Worm (Caenorhabditis elegans) whole organism, young adult: ENCODE measurements around the gene C18E9.5.

Experiments used
- B0261.1 ChIP-seq: sonication (generic microtip); optimal IDR thresholded peaks from 2 replicates; lab custom pipeline; 2016; ENCODE audit warnings: mild to moderate bottlenecking, missing genetic modification characterization, moderate library complexity, missing compliant biosample characterization
- C06A6.2 ChIP-seq: fragments of 200-800 bp; sonication (Bioruptor generic); conservative IDR thresholded peaks from 2 replicates; pipeline ENCODE4 v1.3.6; 2022; ENCODE audit warnings: missing genetic modification characterization, missing compliant biosample characterization
- F22D6.2 ChIP-seq: sonication (generic microtip); optimal IDR thresholded peaks from 2 replicates; lab custom pipeline; 2016; ENCODE audit warnings: mild to moderate bottlenecking, missing genetic modification characterization, missing compliant biosample characterization
- F37B4.10 ChIP-seq: fragments of 200-800 bp; sonication (Bioruptor generic); IDR thresholded peaks from 2 replicates; pipeline ENCODE4 v1.3.6; 2022; ENCODE audit warnings: missing genetic modification characterization, missing compliant biosample characterization
- F49E8.2 ChIP-seq: sonication (generic microtip); optimal IDR thresholded peaks from 3 replicates; lab custom pipeline; 2017; ENCODE audit warnings: missing genetic modification characterization, mild to moderate bottlenecking, missing compliant biosample characterization, antibody characterized with exemption, moderate library complexity; ENCODE audit not compliant: insufficient read depth
- F57C9.4 ChIP-seq: sonication (generic microtip); optimal IDR thresholded peaks from 2 replicates; lab custom pipeline; 2017; ENCODE audit warnings: mild to moderate bottlenecking, missing genetic modification characterization, missing compliant biosample characterization
- K11D2.4 ChIP-seq: fragments of 200-800 bp; sonication (Bioruptor generic); IDR thresholded peaks from 2 replicates; pipeline ENCODE4 v1.3.6; 2022; ENCODE audit warnings: missing genetic modification reagents, missing genetic modification characterization, missing compliant biosample characterization
- K12H6.12 ChIP-seq: fragments of 200-800 bp; sonication (Bioruptor generic); optimal IDR thresholded peaks from 2 replicates; lab custom pipeline; 2018; ENCODE audit warnings: mild to moderate bottlenecking, missing genetic modification characterization, missing compliant biosample characterization
- Y67H2A.10 ChIP-seq: fragments of 200-800 bp; sonication (Bioruptor generic); conservative IDR thresholded peaks from 2 replicates; pipeline ENCODE4 v1.3.6; 2022; ENCODE audit warnings: missing genetic modification reagents, missing genetic modification characterization, missing compliant biosample characterization
- Y95B8A.8 ChIP-seq: fragments of 200-800 bp; sonication (Bioruptor generic); IDR thresholded peaks from 2 replicates; pipeline ENCODE4 v1.3.6; 2022; ENCODE audit warnings: missing genetic modification reagents, missing genetic modification characterization, missing compliant biosample characterization
- ZK185.1 ChIP-seq: sonication (generic microtip); optimal IDR thresholded peaks from 2 replicates; lab custom pipeline; 2016; ENCODE audit warnings: mild to moderate bottlenecking, missing genetic modification characterization, missing compliant biosample characterization; ENCODE audit not compliant: poor library complexity, severe bottlenecking
- ama-1 ChIP-seq, 3 experiments: fragments of 150-350 bp in 1 of 3; sonication (generic microtip) in 2 of 3; optimal IDR thresholded peaks; 2 replicates each; lab custom pipeline; 2014 to 2018; ENCODE audit warnings: missing biosample characterization in 2 of 3, missing genetic modification characterization in 2 of 3, missing genetic modification reagents in 2 of 3
- aptf-3 ChIP-seq: fragments of 200-800 bp; sonication (Bioruptor generic); IDR thresholded peaks from 2 replicates; pipeline ENCODE4 v1.3.6; 2022; ENCODE audit warnings: missing genetic modification characterization, missing compliant biosample characterization
- athp-1 ChIP-seq: sonication (generic microtip); optimal IDR thresholded peaks from 2 replicates; lab custom pipeline; 2017; ENCODE audit warnings: mild to moderate bottlenecking, missing genetic modification characterization, missing compliant biosample characterization
- attf-6 ChIP-seq: fragments of 200-800 bp; sonication (Bioruptor generic); IDR thresholded peaks from 2 replicates; pipeline ENCODE4 v1.3.6; 2022; ENCODE audit warnings: missing genetic modification reagents, missing genetic modification characterization, missing compliant biosample characterization
- cebp-1 ChIP-seq, 2 experiments: fragments of 200-800 bp in 1 of 2; sonication (Bioruptor generic) in 1 of 2; sonication (generic microtip) in 1 of 2; IDR thresholded peaks in 1 of 2; optimal IDR thresholded peaks in 1 of 2; 2 replicates each; pipeline versions ENCODE4 v1.3.6 to Lab custom; 2017 to 2022; ENCODE audit warnings: missing compliant biosample characterization in 2 of 2, missing genetic modification characterization in 2 of 2, mild to moderate bottlenecking in 1 of 2, missing genetic modification reagents in 1 of 2, moderate library complexity in 1 of 2
- ceh-58 ChIP-seq: fragments of 200-800 bp; sonication (Bioruptor generic); IDR thresholded peaks from 2 replicates; pipeline ENCODE4 v1.3.6; 2022; ENCODE audit warnings: missing genetic modification characterization, missing compliant biosample characterization
- ceh-79 ChIP-seq: sonication (generic microtip); optimal IDR thresholded peaks from 2 replicates; lab custom pipeline; 2017; ENCODE audit warnings: mild to moderate bottlenecking, missing genetic modification characterization, missing compliant biosample characterization
- die-1 ChIP-seq: sonication (generic microtip); optimal IDR thresholded peaks from 2 replicates; lab custom pipeline; 2016; ENCODE audit warnings: missing genotype, mild to moderate bottlenecking, missing genetic modification characterization, missing compliant biosample characterization
- dpff-1 ChIP-seq: sonication (generic microtip); optimal IDR thresholded peaks from 2 replicates; lab custom pipeline; 2017; ENCODE audit warnings: mild to moderate bottlenecking, missing genetic modification characterization, missing compliant biosample characterization
- egl-18 ChIP-seq: fragments of 200-800 bp; sonication (Bioruptor generic); IDR thresholded peaks from 2 replicates; pipeline ENCODE4 v1.3.6; 2022; ENCODE audit warnings: missing genetic modification reagents, missing genetic modification characterization, missing compliant biosample characterization
- egrh-3 ChIP-seq: fragments of 200-800 bp; sonication (Bioruptor generic); IDR thresholded peaks from 2 replicates; pipeline ENCODE4 v1.3.6; 2022; ENCODE audit warnings: missing genetic modification reagents, missing genetic modification characterization, missing compliant biosample characterization
- ekl-4 ChIP-seq: fragments of 200-800 bp; sonication (Bioruptor generic); IDR thresholded peaks from 2 replicates; pipeline ENCODE4 v1.3.6; 2022; ENCODE audit warnings: missing genetic modification reagents, missing genetic modification characterization, missing compliant biosample characterization
- gei-17 ChIP-seq: fragments of 200-800 bp; sonication (Bioruptor generic); optimal IDR thresholded peaks from 2 replicates; lab custom pipeline; 2018; ENCODE audit warnings: mild to moderate bottlenecking, missing genetic modification characterization, missing compliant biosample characterization
- him-1 ChIP-seq: sonication (generic microtip); optimal IDR thresholded peaks from 2 replicates; lab custom pipeline; 2016; ENCODE audit warnings: missing genotype, missing genetic modification reagents, missing genetic modification characterization, missing compliant biosample characterization
- hlh-12 ChIP-seq: sonication (generic microtip); optimal IDR thresholded peaks from 2 replicates; lab custom pipeline; 2016; ENCODE audit warnings: missing genetic modification characterization, missing compliant biosample characterization
- hmg-20 ChIP-seq: fragments of 200-800 bp; sonication (Bioruptor generic); IDR thresholded peaks from 2 replicates; pipeline ENCODE4 v1.3.6; 2022; ENCODE audit warnings: missing genetic modification reagents, missing genetic modification characterization, missing compliant biosample characterization
- hrde-1 ChIP-seq: sonication (generic microtip); optimal IDR thresholded peaks from 2 replicates; lab custom pipeline; 2016; ENCODE audit warnings: missing genetic modification characterization, mild to moderate bottlenecking, missing compliant biosample characterization, moderate library complexity, missing genotype, missing genetic modification reagents, borderline replicate concordance
- hsf-1 ChIP-seq: fragments of 200-800 bp; sonication (Bioruptor generic); IDR thresholded peaks from 2 replicates; pipeline ENCODE4 v1.3.6; 2022; ENCODE audit warnings: missing genetic modification reagents, missing genetic modification characterization, missing compliant biosample characterization
- lin-40 ChIP-seq: sonication (generic microtip); optimal IDR thresholded peaks from 2 replicates; lab custom pipeline; 2016; ENCODE audit warnings: missing genetic modification characterization, mild to moderate bottlenecking, missing compliant biosample characterization, missing genotype, missing genetic modification reagents
- lir-1 ChIP-seq: fragments of 200-800 bp; sonication (Bioruptor generic); conservative IDR thresholded peaks from 2 replicates; pipeline ENCODE4 v1.3.6; 2022; ENCODE audit warnings: missing genetic modification reagents, missing genetic modification characterization, missing compliant biosample characterization
- madf-10 ChIP-seq: sonication (generic microtip); optimal IDR thresholded peaks from 2 replicates; lab custom pipeline; 2016; ENCODE audit warnings: mild to moderate bottlenecking, missing genetic modification characterization, missing compliant biosample characterization
- madf-3 ChIP-seq: fragments of 200-800 bp; sonication (Bioruptor generic); IDR thresholded peaks from 2 replicates; pipeline ENCODE4 v1.3.6; 2022; ENCODE audit warnings: missing genetic modification reagents, missing genetic modification characterization, missing compliant biosample characterization
- madf-6 ChIP-seq: fragments of 200-800 bp; sonication (Bioruptor generic); IDR thresholded peaks from 2 replicates; pipeline ENCODE4 v1.3.6; 2022; ENCODE audit warnings: missing genetic modification reagents, missing genetic modification characterization, missing compliant biosample characterization
- nhr-90 ChIP-seq: sonication (generic microtip); optimal IDR thresholded peaks from 2 replicates; lab custom pipeline; 2016; ENCODE audit warnings: missing genotype, mild to moderate bottlenecking, missing genetic modification characterization, missing compliant biosample characterization
- pbrm-1 ChIP-seq: fragments of 200-800 bp; sonication (Bioruptor generic); IDR thresholded peaks from 2 replicates; pipeline ENCODE4 v1.3.6; 2022; ENCODE audit warnings: missing genetic modification reagents, missing genetic modification characterization, missing compliant biosample characterization
- rec-8 ChIP-seq, 2 experiments: sonication (generic microtip); optimal IDR thresholded peaks; 2 replicates each; lab custom pipeline; 2016; ENCODE audit warnings: mild to moderate bottlenecking in 2 of 2, missing genetic modification characterization in 2 of 2, missing genetic modification reagents in 2 of 2, missing genotype in 2 of 2, missing biosample characterization in 1 of 2, missing compliant biosample characterization in 1 of 2, moderate library complexity in 1 of 2
- repo-1 ChIP-seq: sonication (generic microtip); optimal IDR thresholded peaks from 2 replicates; lab custom pipeline; 2017; ENCODE audit warnings: mild to moderate bottlenecking, missing genetic modification characterization, missing compliant biosample characterization
- snpc-1.1 ChIP-seq: sonication (generic microtip); optimal IDR thresholded peaks from 2 replicates; lab custom pipeline; 2017; ENCODE audit warnings: missing genetic modification characterization, mild to moderate bottlenecking, missing compliant biosample characterization, antibody characterized with exemption, moderate library complexity, missing genotype, missing genetic modification reagents; ENCODE audit not compliant: insufficient read depth
- snpc-1.3 ChIP-seq: sonication (generic microtip); optimal IDR thresholded peaks from 2 replicates; lab custom pipeline; 2017; ENCODE audit warnings: missing genetic modification characterization, mild to moderate bottlenecking, missing compliant biosample characterization, antibody characterized with exemption, moderate library complexity, missing genotype, missing genetic modification reagents; ENCODE audit not compliant: insufficient read depth
- somi-1 ChIP-seq: fragments of 200-800 bp; sonication (Bioruptor generic); optimal IDR thresholded peaks from 2 replicates; lab custom pipeline; 2018; ENCODE audit warnings: mild to moderate bottlenecking, missing genetic modification characterization, missing compliant biosample characterization
- unc-62 ChIP-seq: fragments of 150-350 bp; optimal IDR thresholded peaks from 2 replicates; lab custom pipeline; 2014; ENCODE audit warnings: missing biosample characterization, missing genetic modification reagents, missing genetic modification characterization
- xnd-1 ChIP-seq: sonication (generic microtip); optimal IDR thresholded peaks from 2 replicates; lab custom pipeline; 2016; ENCODE audit warnings: missing genotype, missing genetic modification reagents, missing genetic modification characterization, missing compliant biosample characterization
- zfh-2 ChIP-seq: fragments of 200-800 bp; sonication (Bioruptor generic); conservative IDR thresholded peaks from 2 replicates; pipeline ENCODE4 v1.3.6; 2022; ENCODE audit warnings: missing genetic modification reagents, missing genetic modification characterization, missing compliant biosample characterization
- ztf-25 ChIP-seq: fragments of 200-800 bp; sonication (Bioruptor generic); IDR thresholded peaks from 2 replicates; pipeline ENCODE4 v1.3.6; 2022; ENCODE audit warnings: missing genetic modification reagents, missing genetic modification characterization, missing compliant biosample characterization
- ztf-26 ChIP-seq: sonication (generic microtip); optimal IDR thresholded peaks from 2 replicates; lab custom pipeline; 2017; ENCODE audit warnings: missing genetic modification characterization, missing compliant biosample characterization
- ztf-28 ChIP-seq: fragments of 200-800 bp; sonication (Bioruptor generic); IDR thresholded peaks from 2 replicates; pipeline ENCODE4 v1.3.6; 2022; ENCODE audit warnings: missing genetic modification reagents, missing genetic modification characterization, missing compliant biosample characterization
- ztf-6 ChIP-seq: fragments of 200-800 bp; sonication (Bioruptor generic); IDR thresholded peaks from 2 replicates; pipeline ENCODE4 v1.3.6; 2022; ENCODE audit warnings: missing genetic modification reagents, missing genetic modification characterization, missing compliant biosample characterization

Gene C18E9.5

DNA sequence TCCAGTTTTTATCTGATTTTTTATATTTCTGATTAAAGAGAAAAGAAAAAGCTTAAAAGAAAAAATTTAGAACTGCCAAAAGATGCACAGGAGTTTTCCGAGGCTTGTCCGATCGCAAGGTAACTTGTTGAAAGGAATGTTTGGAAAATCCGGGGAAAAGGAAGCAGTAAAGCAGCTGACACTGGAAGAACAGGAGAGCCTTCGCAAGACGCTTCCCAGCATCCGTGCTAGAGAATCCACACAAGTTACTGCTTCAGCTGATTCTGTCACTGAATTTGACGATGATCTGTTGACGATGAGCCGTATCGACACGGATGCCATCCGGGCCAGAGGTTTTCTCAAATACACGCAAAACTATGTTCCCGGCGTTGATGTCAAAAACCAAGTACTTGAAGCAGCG is 40.0 kb upstream of the C18E9.5 start, which contains the start of gene mrpl-50:
Gene mrpl-50 (plus strand): TSS at position 71 of the 400 bp plus-strand sequence.
- no peak for TF ChIP-seq him-1 (tag; lab: Kevin White, UChicago)
- no peak for TF ChIP-seq lin-40 (tag; lab: Kevin White, UChicago)
- TF ChIP-seq cebp-1 (GFP tag; IDR thresholded peaks at IDR 0.05; lab: Robert Waterston, UW): no peak
- peak; percentile 20 for TF ChIP-seq cebp-1 (tag; optimal IDR thresholded peaks at IDR 0.05; lab: Kevin White, UChicago)
- no peak for TF ChIP-seq egl-18 (GFP tag; lab: Robert Waterston, UW)
- no peak for TF ChIP-seq nhr-90 (tag; lab: Kevin White, UChicago)
- TF ChIP-seq F37B4.10 (GFP tag; lab: Robert Waterston, UW): no peak
- TF ChIP-seq attf-6 (GFP tag; lab: Robert Waterston, UW): no peak
- no peak for TF ChIP-seq F22D6.2 (tag; lab: Kevin White, UChicago)
- no peak for TF ChIP-seq ZK185.1 (tag; lab: Kevin White, UChicago)
- TF ChIP-seq ztf-25 (GFP tag; lab: Robert Waterston, UW): no peak
- TF ChIP-seq ztf-26 (tag; lab: Kevin White, UChicago): peak; percentile 3
- TF ChIP-seq madf-10 (tag; lab: Kevin White, UChicago): no peak
- TF ChIP-seq B0261.1 (tag; lab: Kevin White, UChicago): no peak
- TF ChIP-seq die-1 (tag; lab: Kevin White, UChicago): no peak
- TF ChIP-seq gei-17 (GFP tag; lab: Kevin White, UChicago): no peak
- no peak for TF ChIP-seq Y67H2A.10 (GFP tag; lab: Robert Waterston, UW)
- no peak for TF ChIP-seq C06A6.2 (GFP tag; lab: Robert Waterston, UW)
- TF ChIP-seq ztf-28 (GFP tag; lab: Robert Waterston, UW): no peak
- TF ChIP-seq snpc-1.3: peak; percentile 50
- peak; percentile 33 for TF ChIP-seq snpc-1.1 (tag; lab: Kevin White, UChicago)
- TF ChIP-seq pbrm-1 (GFP tag; lab: Robert Waterston, UW): no peak
- no peak for TF ChIP-seq ztf-6 (GFP tag; lab: Robert Waterston, UW)
- peak; percentile 29; the same call in 1 of the 2 replicates for TF ChIP-seq zfh-2 (GFP tag; lab: Robert Waterston, UW)
- no peak for TF ChIP-seq lir-1 (GFP tag; lab: Robert Waterston, UW)
- no peak for TF ChIP-seq hrde-1 (tag; lab: Kevin White, UChicago)
- no peak for TF ChIP-seq ceh-79 (tag; lab: Kevin White, UChicago)
- no peak for TF ChIP-seq K12H6.12
- peak; percentile 65 for TF ChIP-seq madf-6 (GFP tag; lab: Robert Waterston, UW)
- no peak for TF ChIP-seq somi-1 (GFP tag; lab: Kevin White, UChicago)
- no peak for TF ChIP-seq Y95B8A.8 (GFP tag; lab: Robert Waterston, UW)
- no peak for TF ChIP-seq unc-62 (GFP tag; lab: Kevin White, UChicago)
- TF ChIP-seq egrh-3 (GFP tag; lab: Robert Waterston, UW): no peak
- TF ChIP-seq ceh-58 (GFP tag; lab: Robert Waterston, UW): no peak
- no peak for TF ChIP-seq aptf-3 (GFP tag; lab: Robert Waterston, UW)
- no peak for TF ChIP-seq F57C9.4 (tag; lab: Kevin White, UChicago)
- no peak for TF ChIP-seq xnd-1 (tag; lab: Kevin White, UChicago)
- TF ChIP-seq F49E8.2 (tag; lab: Kevin White, UChicago): no peak
- TF ChIP-seq repo-1: peak; percentile 59
- TF ChIP-seq rec-8 (tag; optimal IDR thresholded peaks at IDR 0.05; lab: Kevin White, UChicago): no peak
- TF ChIP-seq dpff-1: peak; percentile 20
- 0 out of 2 replicates have a peak, but pooled peaks have one; percentile 21 for TF ChIP-seq hsf-1 (GFP tag; lab: Robert Waterston, UW)
- TF ChIP-seq hmg-20 (GFP tag; lab: Robert Waterston, UW): no peak
- no peak for TF ChIP-seq hlh-12
- TF ChIP-seq ama-1 (optimal IDR thresholded peaks at IDR 0.05; lab: Kevin White, UChicago): no peak
- peak in 1 of 2 experiments; percentile 30 for TF ChIP-seq ama-1 (GFP tag; optimal IDR thresholded peaks at IDR 0.05; lab: Kevin White, UChicago)
- TF ChIP-seq madf-3 (GFP tag; lab: Robert Waterston, UW): peak; percentile 71
- peak; percentile 50 for TF ChIP-seq ekl-4 (GFP tag; lab: Robert Waterston, UW)
- TF ChIP-seq K11D2.4 (GFP tag; lab: Robert Waterston, UW): no peak
- no peak for TF ChIP-seq athp-1 (tag; lab: Kevin White, UChicago)
